Worm (Caenorhabditis elegans): Measurements from ENCODE around the gene F16G10.5.

DNA sequence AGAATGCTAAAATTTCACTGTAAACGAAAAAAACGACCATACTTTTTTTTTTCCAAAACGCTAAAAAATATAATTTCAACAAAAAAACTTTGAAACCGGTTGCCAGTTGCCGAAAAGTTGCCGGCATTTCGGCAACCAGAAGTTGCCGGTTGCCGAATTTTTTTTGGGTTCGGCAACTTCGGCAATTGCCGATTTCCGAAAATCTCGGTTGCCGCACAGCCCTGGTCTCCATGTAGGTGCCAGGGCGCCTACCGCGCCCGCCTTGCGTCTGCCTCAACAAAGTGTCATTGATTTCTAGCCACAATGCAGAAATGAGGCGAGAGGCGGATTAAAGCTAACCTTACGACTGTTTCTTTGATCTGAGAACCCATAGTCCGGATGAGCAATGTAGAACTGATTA lies 44.0 kb downstream of the F16G10.5 start:
- TF ChIP-seq nhr-10 (tag; optimal IDR thresholded peaks at IDR 0.05) (no peak), ztf-4 (tag; optimal IDR thresholded peaks at IDR 0.05) (no peak), skn-1 (tag; optimal IDR thresholded peaks at IDR 0.05) (no peak), lsy-2 (tag; optimal IDR thresholded peaks at IDR 0.05) (no peak)

All from whole organism, L2 larva.